Fruit fly (Drosophila melanogaster): ENCODE results near the gene Osi3.

DNA sequence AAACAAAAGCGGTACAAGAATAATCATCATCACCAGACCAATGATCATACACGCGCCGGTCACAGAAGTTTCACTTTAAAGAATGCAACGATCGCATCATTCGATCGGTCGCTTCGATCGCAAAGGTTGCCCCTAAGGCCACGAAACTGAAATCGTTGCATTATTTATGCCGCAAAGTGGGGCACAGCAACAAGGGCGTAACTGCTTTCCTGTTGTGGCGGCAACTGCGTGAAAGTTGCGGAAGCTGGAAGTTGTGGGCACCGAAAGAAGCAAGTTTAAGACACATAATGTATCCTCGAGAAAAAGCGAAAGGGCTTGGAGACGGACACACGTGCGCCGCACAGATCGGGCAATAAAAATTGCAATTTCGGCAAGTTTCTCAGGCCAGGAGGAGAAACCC is 28.4 kb downstream of the Osi3 start:
- no peak for TF ChIP-seq tap (tag; optimal IDR thresholded peaks at IDR 0.05)
- no peak for TF ChIP-seq pb (GFP tag; optimal IDR thresholded peaks at IDR 0.05)
- no peak for TF ChIP-seq vfl (GFP tag; optimal IDR thresholded peaks at IDR 0.05)
- no peak for TF ChIP-seq fu2 (GFP tag; optimal IDR thresholded peaks at IDR 0.05)
- no peak for TF ChIP-seq CG5245 (GFP tag; optimal IDR thresholded peaks at IDR 0.05)
- TF ChIP-seq tll (GFP tag; optimal IDR thresholded peaks at IDR 0.05) = no peak
- no peak for TF ChIP-seq CG34422 (GFP tag; IDR thresholded peaks at IDR 0.05)
- TF ChIP-seq CG9817 (tag; optimal IDR thresholded peaks at IDR 0.05) = no peak
- TF ChIP-seq CG3281 (GFP tag; optimal IDR thresholded peaks at IDR 0.05) = no peak
- TF ChIP-seq CG33557 (GFP tag; optimal IDR thresholded peaks at IDR 0.05) = no peak
- TF ChIP-seq psq (GFP tag; optimal IDR thresholded peaks at IDR 0.05) = no peak
- TF ChIP-seq fd3F (GFP tag; optimal IDR thresholded peaks at IDR 0.05) = no peak
- no peak for TF ChIP-seq Antp (GFP tag; optimal IDR thresholded peaks at IDR 0.05)

Measured in whole organism, embryonic.